Worm (Caenorhabditis elegans) whole organism, dauer: ENCODE measurements around the gene F22B7.9.

Experiments
- unc-62 ChIP-seq: sonication (generic microtip); optimal IDR thresholded peaks from 2 replicates; lab custom pipeline; 2017; ENCODE audit warnings: missing biosample characterization, missing genetic modification reagents, missing genetic modification characterization

Gene F22B7.9

ce11 chrIII:8664897-8665388, 11.2 kb upstream of the F22B7.9 start, which contains the start of gene F22B7.1:
TSS of gene F22B7.1 (plus strand) at chrIII:8665338.
- no peak for TF ChIP-seq unc-62 (GFP tag; lab: Kevin White, UChicago)

- no peak for TF ChIP-seq unc-62 (GFP tag; lab: Kevin White, UChicago)
Measured at ce11 chrIII:8663143-8663542, 9.4 kb upstream of the F22B7.9 start.

ce11 chrIII:8658367-8658761, 4.6 kb upstream of the F22B7.9 start:
- no peak for TF ChIP-seq unc-62 (GFP tag; lab: Kevin White, UChicago)

- TF ChIP-seq unc-62 (GFP tag; lab: Kevin White, UChicago): no peak
Measured at ce11 chrIII:8657676-8658366, 4.1 kb upstream of the F22B7.9 start.

ce11 chrIII:8656957-8657356, 3.2 kb upstream of the F22B7.9 start:
- no peak for TF ChIP-seq unc-62 (GFP tag; lab: Kevin White, UChicago)

ce11 chrIII:8656055-8656454, 2.3 kb upstream of the F22B7.9 start:
- no peak for TF ChIP-seq unc-62 (GFP tag; lab: Kevin White, UChicago)

ce11 chrIII:8655412-8655811, 1.7 kb upstream of the F22B7.9 start:
- no peak for TF ChIP-seq unc-62 (GFP tag; lab: Kevin White, UChicago)

- no peak for TF ChIP-seq unc-62 (GFP tag; lab: Kevin White, UChicago)
Measured at ce11 chrIII:8654400-8654980, 765 bp upstream of the F22B7.9 start.

ce11 chrIII:8653457-8653856, 268 bp downstream of the F22B7.9 start:
- TF ChIP-seq unc-62 (GFP tag; lab: Kevin White, UChicago): no peak

ce11 chrIII:8652922-8653321, 803 bp downstream of the F22B7.9 start:
- TF ChIP-seq unc-62 (GFP tag; lab: Kevin White, UChicago): no peak

- TF ChIP-seq unc-62 (GFP tag; lab: Kevin White, UChicago): no peak
Measured at ce11 chrIII:8652112-8652694, 1.5 kb downstream of the F22B7.9 start.

- TF ChIP-seq unc-62 (GFP tag; lab: Kevin White, UChicago): no peak
Measured at ce11 chrIII:8650235-8650817, 3.4 kb downstream of the F22B7.9 start, which contains the start of gene flp-23. TSS of gene flp-23 (plus strand) at chrIII:8650767.

- no peak for TF ChIP-seq unc-62 (GFP tag; lab: Kevin White, UChicago)
Measured at ce11 chrIII:8648589-8648988, 5.1 kb downstream of the F22B7.9 start, which contains the start of gene F22B7.3. TSS of gene F22B7.3 (plus strand) at chrIII:8648889.

ce11 chrIII:8646021-8646420, 7.7 kb downstream of the F22B7.9 start:
- TF ChIP-seq unc-62 (GFP tag; lab: Kevin White, UChicago): no peak

- TF ChIP-seq unc-62 (GFP tag; lab: Kevin White, UChicago): no peak
Measured at ce11 chrIII:8643639-8644038, 10.1 kb downstream of the F22B7.9 start, which contains the start of gene twk-7. TSS of gene twk-7 (minus strand) at chrIII:8643739.
